Worm (Caenorhabditis elegans) whole organism, young adult: ENCODE measurements around the gene T01D3.3.

Experiments
- B0035.1 ChIP-seq: sonication (generic microtip); optimal IDR thresholded peaks from 2 replicates; lab custom pipeline; 2016; ENCODE audit warnings: missing genetic modification characterization, mild to moderate bottlenecking, missing compliant biosample characterization, missing genotype, missing genetic modification reagents
- F33H1.4 ChIP-seq: fragments of 200-800 bp; sonication (Bioruptor generic); IDR thresholded peaks from 2 replicates; pipeline ENCODE4 v1.3.6; 2022; ENCODE audit warnings: missing genetic modification reagents, missing genetic modification characterization, missing compliant biosample characterization
- F57A8.1 ChIP-seq: fragments of 200-800 bp; sonication (Bioruptor generic); optimal IDR thresholded peaks from 2 replicates; lab custom pipeline; 2018; ENCODE audit warnings: mild to moderate bottlenecking, missing genetic modification characterization, moderate library complexity, missing compliant biosample characterization
- K11D2.4 ChIP-seq: fragments of 200-800 bp; sonication (Bioruptor generic); IDR thresholded peaks from 2 replicates; pipeline ENCODE4 v1.3.6; 2022; ENCODE audit warnings: missing genetic modification reagents, missing genetic modification characterization, missing compliant biosample characterization
- Y53G8AR.9 ChIP-seq: fragments of 200-800 bp; sonication (Bioruptor generic); conservative IDR thresholded peaks from 2 replicates; pipeline ENCODE4 v1.3.6; 2022; ENCODE audit warnings: missing genetic modification reagents, missing genetic modification characterization, missing compliant biosample characterization
- ets-4 ChIP-seq: fragments of 200-800 bp; sonication (Bioruptor generic); optimal IDR thresholded peaks from 2 replicates; lab custom pipeline; 2018; ENCODE audit warnings: mild to moderate bottlenecking, missing genetic modification characterization, missing compliant biosample characterization
- lsy-27 ChIP-seq: sonication (generic microtip); optimal IDR thresholded peaks from 2 replicates; lab custom pipeline; 2017; ENCODE audit warnings: missing genetic modification characterization, mild to moderate bottlenecking, missing compliant biosample characterization, antibody characterized with exemption, missing genotype, borderline replicate concordance; ENCODE audit not compliant: insufficient read depth
- snpc-4 ChIP-seq, 5 experiments: fragments of 150-350 bp in 1 of 5; sonication (generic microtip) in 4 of 5; optimal IDR thresholded peaks; 2 replicates each; lab custom pipeline; 2014 to 2018; ENCODE audit warnings: missing genetic modification characterization in 5 of 5, missing biosample characterization in 3 of 5, antibody characterized with exemption in 2 of 5, mild to moderate bottlenecking in 2 of 5, missing compliant biosample characterization in 2 of 5, missing genotype in 2 of 5, moderate library complexity in 2 of 5, missing genetic modification reagents in 1 of 5
- unc-130 ChIP-seq: sonication (generic microtip); optimal IDR thresholded peaks from 2 replicates; lab custom pipeline; 2016; ENCODE audit warnings: missing genetic modification reagents, missing genetic modification characterization, missing compliant biosample characterization

DNA sequence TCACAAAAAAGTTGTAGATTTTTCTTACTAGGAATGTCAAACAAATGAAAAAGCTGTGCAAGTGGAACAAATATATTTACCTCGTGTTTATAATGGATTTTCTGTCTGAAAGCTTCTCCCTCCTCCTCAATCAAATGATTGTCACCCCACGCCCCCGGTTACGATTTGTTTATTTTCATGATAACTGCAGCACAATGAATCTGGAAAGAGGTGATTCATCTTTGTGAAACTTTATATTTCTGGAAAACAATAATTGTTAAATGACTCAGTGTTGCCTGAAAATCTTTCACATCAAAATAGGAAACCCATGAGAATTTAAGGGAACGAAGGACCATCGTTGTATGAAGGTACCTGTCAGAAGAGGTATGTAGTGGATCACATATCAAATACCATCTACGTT is 44.6 kb downstream of the T01D3.3 start, which contains the start of gene F35E12.10:
- TF ChIP-seq snpc-4 (GFP tag; optimal IDR thresholded peaks at IDR 0.05; lab: Kevin White, UChicago), result no peak
- TF ChIP-seq snpc-4 (tag; optimal IDR thresholded peaks at IDR 0.05; lab: Kevin White, UChicago), result no peak
- TF ChIP-seq F57A8.1 (GFP tag; lab: Kevin White, UChicago), result no peak
- TF ChIP-seq lsy-27 (tag; lab: Kevin White, UChicago), result no peak
- TF ChIP-seq ets-4 (GFP tag; lab: Kevin White, UChicago), result no peak
- TF ChIP-seq unc-130 (GFP tag; lab: Kevin White, UChicago), result no peak
- no peak for TF ChIP-seq F33H1.4 (GFP tag; lab: Robert Waterston, UW)
- no peak for TF ChIP-seq B0035.1 (tag; lab: Kevin White, UChicago)
- no peak for TF ChIP-seq K11D2.4 (GFP tag; lab: Robert Waterston, UW)
- TF ChIP-seq Y53G8AR.9 (GFP tag; lab: Robert Waterston, UW), result no peak
